Fruit fly (Drosophila melanogaster): ENCODE data around the gene JhI-21.
A peak's percentile ranks its signal among the peaks of the same experiment; 100 is the strongest.

Gene JhI-21

DNA sequence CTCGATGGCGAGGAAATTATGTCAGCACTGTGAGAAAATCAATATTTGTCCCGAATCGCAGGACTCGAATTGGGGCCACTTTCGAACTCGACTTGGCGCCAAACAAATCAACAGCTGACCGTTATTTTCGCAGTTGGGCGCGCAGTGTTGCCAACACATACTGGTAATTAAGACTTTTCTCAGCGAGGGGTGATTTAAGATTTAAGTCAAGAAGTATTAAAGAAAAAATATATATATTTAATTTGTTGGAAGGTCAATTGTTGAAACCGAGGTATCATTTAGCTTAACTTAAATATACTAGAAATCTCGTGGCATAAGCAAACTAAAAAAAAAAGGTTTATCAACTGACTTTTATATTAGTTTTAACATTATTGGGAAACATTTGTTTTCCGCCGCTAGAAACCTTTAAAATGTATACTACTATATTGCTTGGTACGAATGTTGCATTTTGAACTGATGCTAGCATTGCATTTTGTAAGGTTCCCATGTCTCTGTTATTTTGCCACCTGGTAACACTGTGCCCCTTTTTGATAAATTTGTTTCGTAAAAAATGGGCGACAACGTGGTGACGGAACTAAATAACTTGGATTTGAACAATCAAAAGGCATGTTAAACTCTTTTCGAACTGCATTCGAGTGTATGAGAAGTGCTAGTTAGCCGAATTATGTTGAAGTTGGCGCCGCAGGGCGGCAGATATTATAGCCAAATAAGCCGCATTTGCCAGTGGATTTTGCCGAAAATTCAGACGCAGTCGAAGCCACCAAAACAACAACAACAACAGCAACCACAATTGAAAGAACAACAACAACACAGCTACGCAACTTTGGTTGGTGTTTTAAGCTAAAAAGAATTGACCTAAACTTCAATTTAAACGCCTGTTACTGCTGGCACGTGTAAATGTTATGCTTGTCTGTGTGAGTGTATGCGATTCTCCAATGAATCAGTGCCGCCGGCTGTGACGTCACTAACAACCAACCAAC, 47.7 kb upstream of the JhI-21 start, which contains the start of the genes Patsas and ThrRS (continued):
- peak; percentile 43 for TF ChIP-seq CrebB (tag; optimal IDR thresholded peaks at IDR 0.05)
- TF ChIP-seq YL-1 (GFP tag; optimal IDR thresholded peaks at IDR 0.05), result peak; percentile 65
- peak; percentile 95 for TF ChIP-seq CG17361 (GFP tag; IDR thresholded peaks at IDR 0.05)
- TF ChIP-seq CG8359 (GFP tag; optimal IDR thresholded peaks at IDR 0.05; ENCODE audit: borderline replicate concordance), result peak; percentile 14
- TF ChIP-seq CG6254 (GFP tag; optimal IDR thresholded peaks at IDR 0.05), result no peak
- peak; percentile 46 for TF ChIP-seq gro (GFP tag; optimal IDR thresholded peaks at IDR 0.05)
- TF ChIP-seq CG5245 (GFP tag; optimal IDR thresholded peaks at IDR 0.05), result peak; percentile 76
- TF ChIP-seq pum (GFP tag; optimal IDR thresholded peaks at IDR 0.05), result peak; percentile 67
- peak; percentile 71 for TF ChIP-seq pnt (GFP tag; optimal IDR thresholded peaks at IDR 0.05)
- TF ChIP-seq Hr3 (GFP tag; optimal IDR thresholded peaks at IDR 0.05), result peak; percentile 90
- TF ChIP-seq danr (GFP tag; IDR thresholded peaks at IDR 0.05), result peak; percentile 69
- TF ChIP-seq Drgx (GFP tag; IDR thresholded peaks at IDR 0.05), result peak; percentile 83
- peak; percentile 66 for TF ChIP-seq salm (tag; optimal IDR thresholded peaks at IDR 0.05)
- TF ChIP-seq CG12391 (tag; optimal IDR thresholded peaks at IDR 0.05), result peak; percentile 92
- TF ChIP-seq stwl (tag; optimal IDR thresholded peaks at IDR 0.05), result peak; percentile 70
- TF ChIP-seq kni (GFP tag; optimal IDR thresholded peaks at IDR 0.05), result no peak
- peak; percentile 97 for TF ChIP-seq hkb (optimal IDR thresholded peaks at IDR 0.05)
- peak; percentile 81 for TF ChIP-seq hkb (GFP tag; IDR thresholded peaks at IDR 0.05)
- peak; percentile 78 for TF ChIP-seq CG10366 (GFP tag; IDR thresholded peaks at IDR 0.05)
- TF ChIP-seq ken (GFP tag; IDR thresholded peaks at IDR 0.05), result peak; percentile 80; the same call in 2 of the 3 replicates
- peak; percentile 79 for TF ChIP-seq E2f2 (GFP tag; IDR thresholded peaks at IDR 0.05)
- peak; percentile 88 for TF ChIP-seq Fer1 (GFP tag; optimal IDR thresholded peaks at IDR 0.05)
- TF ChIP-seq zfh1 (GFP tag; IDR thresholded peaks at IDR 0.05), result peak; percentile 78
- peak; percentile 47 for TF ChIP-seq CG2875 (GFP tag; optimal IDR thresholded peaks at IDR 0.05)
- TF ChIP-seq CG17802 (tag; optimal IDR thresholded peaks at IDR 0.05), result peak; percentile 86
- TF ChIP-seq dati (GFP tag; IDR thresholded peaks at IDR 0.05), result no peak
- peak; percentile 73 for TF ChIP-seq Six4 (GFP tag; optimal IDR thresholded peaks at IDR 0.05)
- no peak for TF ChIP-seq abd-A (tag; optimal IDR thresholded peaks at IDR 0.05)
- peak; percentile 84 for TF ChIP-seq Blimp-1 (GFP tag; optimal IDR thresholded peaks at IDR 0.05)
- TF ChIP-seq Elba2 (GFP tag; optimal IDR thresholded peaks at IDR 0.05), result peak; percentile 63
- peak; percentile 81 for TF ChIP-seq CG4730 (GFP tag; IDR thresholded peaks at IDR 0.05)
- peak in 1 of 2 experiments; percentile 84 for TF ChIP-seq bsh (GFP tag; optimal IDR thresholded peaks at IDR 0.05)
- peak; percentile 93 for TF ChIP-seq CG9817 (tag; optimal IDR thresholded peaks at IDR 0.05)
- no peak for TF ChIP-seq btn (GFP tag; optimal IDR thresholded peaks at IDR 0.05)
- TF ChIP-seq CG18599 (GFP tag; optimal IDR thresholded peaks at IDR 0.05), result peak; percentile 91
- TF ChIP-seq hb (GFP tag; IDR thresholded peaks at IDR 0.05; ENCODE audit: partially characterized antibody), result no peak
- TF ChIP-seq Oaz (GFP tag; IDR thresholded peaks at IDR 0.05), result peak; percentile 65; the same call in 1 of the 2 replicates
- TF ChIP-seq CG18476 (GFP tag; optimal IDR thresholded peaks at IDR 0.05), result peak; percentile 100
- TF ChIP-seq Hsf (GFP tag; optimal IDR thresholded peaks at IDR 0.05), result peak; percentile 88
- peak; percentile 82 for TF ChIP-seq slou (GFP tag; optimal IDR thresholded peaks at IDR 0.05)
- TF ChIP-seq insv (GFP tag; optimal IDR thresholded peaks at IDR 0.05), result peak in 1 of 2 experiments; percentile 30
- peak; percentile 37 for TF ChIP-seq kah (GFP tag; optimal IDR thresholded peaks at IDR 0.05)
- peak; percentile 54; the same call in 2 of the 3 replicates for TF ChIP-seq gce (GFP tag; IDR thresholded peaks at IDR 0.05)
- no peak for TF ChIP-seq Neu2 (GFP tag; optimal IDR thresholded peaks at IDR 0.05; ENCODE audit: borderline replicate concordance)
- TF ChIP-seq otp (GFP tag; IDR thresholded peaks at IDR 0.05), result peak; percentile 71; the same call in 2 of the 3 replicates
- TF ChIP-seq knrl (GFP tag; IDR thresholded peaks at IDR 0.05; ENCODE audit: partially characterized antibody), result peak; percentile 40; the same call in 1 of the 3 replicates
- TF ChIP-seq Ets65A (GFP tag), result peak; percentile 99
- TF ChIP-seq CG43689 (GFP tag; IDR thresholded peaks at IDR 0.05), result peak; percentile 68
